Fruit fly (Drosophila melanogaster): Measurements from ENCODE around the gene Acp1.

- TF ChIP-seq Snoo (tag; optimal IDR thresholded peaks at IDR 0.05) = no peak
- TF ChIP-seq CG17806 (tag; optimal IDR thresholded peaks at IDR 0.05) = no peak
- no peak for TF ChIP-seq Pif1B (GFP tag; optimal IDR thresholded peaks at IDR 0.05)
- TF ChIP-seq rn (GFP tag; IDR thresholded peaks at IDR 0.05) = no peak
- no peak for TF ChIP-seq Pif1A (GFP tag; optimal IDR thresholded peaks at IDR 0.05)
- TF ChIP-seq CG9948 (tag; optimal IDR thresholded peaks at IDR 0.05) = no peak
- TF ChIP-seq EcR (GFP tag; optimal IDR thresholded peaks at IDR 0.05) = no peak
- no peak for TF ChIP-seq gl (tag; optimal IDR thresholded peaks at IDR 0.05)
Observed at dm6 chr2L:7711034-7711685, 30.2 kb downstream of the Acp1 start.

All from whole organism, pupa.